Worm (Caenorhabditis elegans): ENCODE data around the gene daf-42.

- TF ChIP-seq sdc-2 (tag; optimal IDR thresholded peaks at IDR 0.05) (peak; percentile 25), madf-2 (tag; optimal IDR thresholded peaks at IDR 0.05) (no peak), ceh-31 (tag; optimal IDR thresholded peaks at IDR 0.05) (peak; percentile 83), nhr-11 (tag; optimal IDR thresholded peaks at IDR 0.05) (no peak), lim-6 (tag; optimal IDR thresholded peaks at IDR 0.05) (no peak), unc-55 (GFP tag; optimal IDR thresholded peaks at IDR 0.05) (peak; percentile 89), pha-2 (tag; optimal IDR thresholded peaks at IDR 0.05) (no peak), K02D7.2 (tag; optimal IDR thresholded peaks at IDR 0.05) (peak; percentile 35), ama-1 (optimal IDR thresholded peaks at IDR 0.05) (no peak), ets-4 (tag; optimal IDR thresholded peaks at IDR 0.05) (no peak), sox-4 (tag; optimal IDR thresholded peaks at IDR 0.05) (no peak), ceh-48 (tag; optimal IDR thresholded peaks at IDR 0.05) (no peak), ceh-34 (tag; optimal IDR thresholded peaks at IDR 0.05) (peak; percentile 54), tbx-2 (tag; optimal IDR thresholded peaks at IDR 0.05) (peak; percentile 76)
These were observed 40.3 kb upstream of the daf-42 start for ce11 chrIV:7386835-7387551.

Measured in whole organism, late embryonic.